Worm (Caenorhabditis elegans): ENCODE results near the gene Y75B8A.13.

- TF ChIP-seq nhr-232 (tag; optimal IDR thresholded peaks at IDR 0.05) (no peak), hlh-13 (GFP tag; optimal IDR thresholded peaks at IDR 0.05) (no peak)
These were observed at the start of gene Y75B8A.13 for ce11 chrIII:12215596-12215995.
